Worm (Caenorhabditis elegans) whole organism, L1 larva: Measurements from ENCODE around the gene Y57E12AR.1.

Experiments used
- C04F5.9 ChIP-seq: sonication (generic microtip); optimal IDR thresholded peaks from 2 replicates; lab custom pipeline; 2016; ENCODE audit warnings: missing genetic modification characterization, missing compliant biosample characterization
- Y116A8C.19 ChIP-seq: sonication (generic microtip); optimal IDR thresholded peaks from 2 replicates; lab custom pipeline; 2016; ENCODE audit warnings: missing compliant biosample characterization, missing genetic modification characterization, borderline replicate concordance
- aha-1 ChIP-seq: fragments of 150-350 bp; optimal IDR thresholded peaks from 2 replicates; lab custom pipeline; 2014; ENCODE audit warnings: missing biosample characterization, missing genetic modification characterization
- blmp-1 ChIP-seq: fragments of 150-350 bp; optimal IDR thresholded peaks from 2 replicates; lab custom pipeline; 2014; ENCODE audit warnings: missing biosample characterization, missing genetic modification characterization
- ceh-8 ChIP-seq: fragments of 200-800 bp; sonication (Bioruptor generic); optimal IDR thresholded peaks from 2 replicates; lab custom pipeline; 2018; ENCODE audit warnings: mild to moderate bottlenecking, missing genetic modification characterization, moderate library complexity, missing compliant biosample characterization
- ceh-88 ChIP-seq: fragments of 200-800 bp; sonication (Bioruptor generic); IDR thresholded peaks from 2 replicates; pipeline ENCODE4 v1.3.6; 2022; ENCODE audit warnings: missing genetic modification characterization, missing compliant biosample characterization
- dpl-1 ChIP-seq, 3 experiments: fragments of 150-350 bp in 2 of 3; sonication (generic microtip) in 1 of 3; optimal IDR thresholded peaks; 2 replicates each; lab custom pipeline; 2014 to 2017; ENCODE audit warnings: missing biosample characterization in 3 of 3, missing genetic modification characterization in 3 of 3, missing genetic modification reagents in 3 of 3
- efl-1 ChIP-seq, 4 experiments: fragments of 150-350 bp; optimal IDR thresholded peaks in 3 of 4; peaks in 1 of 4; 1 replicate in 1 of 4; 2 replicates in 3 of 4; lab custom pipeline; 2014; ENCODE audit warnings: missing biosample characterization in 2 of 4, missing genetic modification characterization in 2 of 4, missing genetic modification reagents in 2 of 4
- efl-3 ChIP-seq: fragments of 200-800 bp; sonication (Bioruptor generic); optimal IDR thresholded peaks from 2 replicates; lab custom pipeline; 2018; ENCODE audit warnings: mild to moderate bottlenecking, missing genetic modification characterization, missing compliant biosample characterization
- egl-13 ChIP-seq: sonication (generic microtip); optimal IDR thresholded peaks from 2 replicates; lab custom pipeline; 2016; ENCODE audit warnings: missing genotype, missing genetic modification reagents, missing genetic modification characterization, missing compliant biosample characterization
- elt-2 ChIP-seq: sonication (generic microtip); optimal IDR thresholded peaks from 2 replicates; lab custom pipeline; 2016; ENCODE audit warnings: missing genetic modification characterization, mild to moderate bottlenecking, inconsistent platforms, missing compliant biosample characterization, missing genetic modification reagents
- fkh-4 ChIP-seq: sonication (generic microtip); optimal IDR thresholded peaks from 2 replicates; lab custom pipeline; 2016; ENCODE audit warnings: missing compliant biosample characterization, missing genetic modification characterization, borderline replicate concordance
- grh-1 ChIP-seq: fragments of 200-800 bp; sonication (Bioruptor generic); IDR thresholded peaks from 2 replicates; pipeline ENCODE4 v1.3.6; 2022; ENCODE audit warnings: missing genetic modification reagents, missing genetic modification characterization, missing compliant biosample characterization
- lin-14 ChIP-seq: fragments of 200-800 bp; sonication (Bioruptor generic); optimal IDR thresholded peaks from 2 replicates; lab custom pipeline; 2018; ENCODE audit warnings: mild to moderate bottlenecking, missing genetic modification characterization, moderate library complexity, missing compliant biosample characterization
- lir-3 ChIP-seq: sonication (generic microtip); optimal IDR thresholded peaks from 2 replicates; lab custom pipeline; 2016; ENCODE audit warnings: mild to moderate bottlenecking, missing genetic modification characterization, moderate library complexity, missing compliant biosample characterization; ENCODE audit not compliant: poor library complexity
- mdl-1 ChIP-seq, 2 experiments: fragments of 150-350 bp; optimal IDR thresholded peaks; 2 replicates each; lab custom pipeline; 2014 to 2017; ENCODE audit warnings: missing biosample characterization in 2 of 2, missing genetic modification characterization in 2 of 2, inconsistent platforms in 1 of 2
- mep-1 ChIP-seq: fragments of 150-350 bp; optimal IDR thresholded peaks from 2 replicates; lab custom pipeline; 2014; ENCODE audit warnings: missing biosample characterization, missing genetic modification characterization
- nhr-19 ChIP-seq: fragments of 200-800 bp; sonication (Bioruptor generic); conservative IDR thresholded peaks from 2 replicates; pipeline ENCODE4 v1.3.6; 2022; ENCODE audit warnings: missing genetic modification characterization, missing compliant biosample characterization
- nhr-28 ChIP-seq: fragments of 150-350 bp; optimal IDR thresholded peaks from 2 replicates; lab custom pipeline; 2014; ENCODE audit warnings: missing biosample characterization, missing genetic modification characterization
- nhr-47 ChIP-seq: sonication (generic microtip); optimal IDR thresholded peaks from 2 replicates; lab custom pipeline; 2016; ENCODE audit warnings: mild to moderate bottlenecking, missing genetic modification characterization, moderate library complexity, missing compliant biosample characterization
- nhr-76 ChIP-seq: sonication (generic microtip); optimal IDR thresholded peaks from 2 replicates; lab custom pipeline; 2017; ENCODE audit warnings: missing biosample characterization, missing genetic modification characterization
- nhr-77 ChIP-seq: fragments of 150-350 bp; optimal IDR thresholded peaks from 2 replicates; lab custom pipeline; 2014; ENCODE audit warnings: missing biosample characterization, missing genetic modification characterization
- nhr-84 ChIP-seq: sonication (generic microtip); optimal IDR thresholded peaks from 2 replicates; lab custom pipeline; 2017; ENCODE audit warnings: missing biosample characterization, missing genetic modification characterization
- nhr-85 ChIP-seq: sonication (generic microtip); peaks from one replicate; lab custom pipeline; 2016; ENCODE audit warnings: missing genetic modification characterization, inconsistent platforms, missing compliant biosample characterization
- nhr-90 ChIP-seq: sonication (generic microtip); optimal IDR thresholded peaks from 2 replicates; lab custom pipeline; 2016; ENCODE audit warnings: mild to moderate bottlenecking, missing genetic modification characterization, missing compliant biosample characterization; ENCODE audit not compliant: poor library complexity
- pag-3 ChIP-seq: sonication (generic microtip); optimal IDR thresholded peaks from 2 replicates; lab custom pipeline; 2017; ENCODE audit warnings: missing genetic modification characterization, mild to moderate bottlenecking, missing compliant biosample characterization, antibody characterized with exemption, borderline replicate concordance; ENCODE audit not compliant: insufficient read depth
- pqm-1 ChIP-seq: sonication (generic microtip); optimal IDR thresholded peaks from 3 replicates; lab custom pipeline; 2017; ENCODE audit warnings: missing biosample characterization, missing genetic modification characterization
- skn-1 ChIP-seq: fragments of 150-350 bp; optimal IDR thresholded peaks from 2 replicates; lab custom pipeline; 2014; ENCODE audit warnings: missing biosample characterization, missing genetic modification characterization
- snpc-4 ChIP-seq: fragments of 150-350 bp; optimal IDR thresholded peaks from 2 replicates; lab custom pipeline; 2014; ENCODE audit warnings: missing biosample characterization, missing genetic modification characterization
- sox-4 ChIP-seq: sonication (generic microtip); optimal IDR thresholded peaks from 2 replicates; lab custom pipeline; 2016; ENCODE audit warnings: missing genetic modification characterization, missing compliant biosample characterization
- sptf-1 ChIP-seq: fragments of 150-350 bp; optimal IDR thresholded peaks from 2 replicates; lab custom pipeline; 2014; ENCODE audit warnings: missing biosample characterization, missing genetic modification characterization
- swsn-7 ChIP-seq: sonication (generic microtip); optimal IDR thresholded peaks from 2 replicates; lab custom pipeline; 2016; ENCODE audit warnings: missing genetic modification characterization, missing compliant biosample characterization
- tbx-2 ChIP-seq: sonication (generic microtip); optimal IDR thresholded peaks from 2 replicates; lab custom pipeline; 2016; ENCODE audit warnings: missing genetic modification characterization, missing compliant biosample characterization
- unc-130 ChIP-seq: fragments of 150-350 bp; optimal IDR thresholded peaks from 2 replicates; lab custom pipeline; 2017; ENCODE audit warnings: missing biosample characterization, missing genetic modification characterization, inconsistent platforms
- unc-30 ChIP-seq: sonication (generic microtip); optimal IDR thresholded peaks from 2 replicates; lab custom pipeline; 2017; ENCODE audit warnings: missing biosample characterization, missing genetic modification characterization
- unc-62 ChIP-seq: fragments of 150-350 bp; optimal IDR thresholded peaks from 2 replicates; lab custom pipeline; 2014; ENCODE audit warnings: missing biosample characterization, missing genetic modification reagents, missing genetic modification characterization
- unc-86 ChIP-seq: sonication (generic microtip); optimal IDR thresholded peaks from 2 replicates; lab custom pipeline; 2016; ENCODE audit warnings: missing genetic modification characterization, missing compliant biosample characterization
- unc-98 ChIP-seq: fragments of 200-800 bp; sonication (Bioruptor generic); IDR thresholded peaks from 2 replicates; pipeline ENCODE4 v1.3.6; 2022; ENCODE audit warnings: missing genetic modification characterization, missing compliant biosample characterization
- ztf-11 ChIP-seq, 2 experiments: sonication (generic microtip); optimal IDR thresholded peaks; 2 replicates each; lab custom pipeline; 2016 to 2017; ENCODE audit warnings: missing genetic modification characterization in 2 of 2, missing biosample characterization in 1 of 2, missing compliant biosample characterization in 1 of 2

Y57E12AR.1 gene

DNA sequence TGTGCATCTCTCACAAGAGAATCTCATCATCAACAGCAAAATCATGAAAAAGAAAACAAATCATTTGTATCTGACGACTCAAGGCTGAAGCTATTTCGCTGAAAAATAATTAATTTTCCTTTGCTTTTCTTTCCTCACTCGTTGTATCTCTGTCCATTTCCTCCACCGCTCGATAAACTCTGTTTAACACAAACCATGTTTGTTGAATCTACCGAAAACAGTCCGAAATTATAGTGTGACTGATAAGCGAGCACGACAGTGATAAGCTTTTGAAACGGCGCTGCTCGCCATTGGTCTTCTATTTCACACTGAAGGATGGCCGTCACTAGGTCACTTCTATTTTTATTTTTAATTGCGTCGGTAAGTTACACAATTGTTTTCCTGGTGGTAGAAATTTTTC lies 10.5 kb upstream of the Y57E12AR.1 start, which contains the start of gene npa-1:
Gene npa-1 (plus strand): TSS at position 142 of the 400 bp plus-strand sequence.
- TF ChIP-seq skn-1 (tag; lab: Kevin White, UChicago) (no peak), pqm-1 (tag; lab: Kevin White, UChicago) (peak; percentile 48), elt-2 (tag; lab: Kevin White, UChicago) (peak; percentile 18), swsn-7 (tag; lab: Kevin White, UChicago) (no peak), efl-1 (optimal IDR thresholded peaks at IDR 0.05; lab: Kevin White, UChicago) (no peak), efl-1 (GFP tag; optimal IDR thresholded peaks at IDR 0.05 in 1 of 2; lab: Kevin White, UChicago) (peak in 1 of 2 experiments; percentile 75), sptf-1 (no peak)
- TF ChIP-seq, all 84 proteins: peak for 3

DNA sequence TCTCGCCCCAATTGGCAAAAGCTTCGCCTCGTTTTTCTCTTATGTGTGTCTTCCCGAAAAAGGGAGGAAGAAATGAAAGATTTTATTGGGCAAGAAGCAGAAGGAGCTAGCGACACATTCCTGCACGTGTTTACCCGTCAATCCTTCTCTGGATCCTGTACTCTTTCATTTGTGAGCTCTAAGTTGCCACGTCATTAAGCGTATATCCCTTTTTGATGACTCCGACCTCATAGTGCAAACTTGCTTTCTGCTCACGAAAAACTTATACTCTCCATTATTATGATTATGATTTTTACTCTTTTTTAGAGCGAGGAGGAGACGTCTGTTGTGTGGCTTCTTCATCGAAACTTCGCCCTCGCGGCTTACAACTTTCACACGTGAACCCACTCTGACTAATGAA lies 7.2 kb upstream of the Y57E12AR.1 start, which contains the start of gene F27B10.1:
Gene F27B10.1 (plus strand): TSS at position 301 of the 400 bp plus-strand sequence.
- TF ChIP-seq ztf-11 (tag; optimal IDR thresholded peaks at IDR 0.05; lab: Kevin White, UChicago) (no peak), grh-1 (GFP tag; lab: Robert Waterston, UW) (no peak), nhr-84 (tag; lab: Kevin White, UChicago) (no peak), unc-130 (no peak), lin-14 (GFP tag; lab: Kevin White, UChicago) (peak; percentile 4)
- TF ChIP-seq, all 84 proteins: peak for 1

DNA sequence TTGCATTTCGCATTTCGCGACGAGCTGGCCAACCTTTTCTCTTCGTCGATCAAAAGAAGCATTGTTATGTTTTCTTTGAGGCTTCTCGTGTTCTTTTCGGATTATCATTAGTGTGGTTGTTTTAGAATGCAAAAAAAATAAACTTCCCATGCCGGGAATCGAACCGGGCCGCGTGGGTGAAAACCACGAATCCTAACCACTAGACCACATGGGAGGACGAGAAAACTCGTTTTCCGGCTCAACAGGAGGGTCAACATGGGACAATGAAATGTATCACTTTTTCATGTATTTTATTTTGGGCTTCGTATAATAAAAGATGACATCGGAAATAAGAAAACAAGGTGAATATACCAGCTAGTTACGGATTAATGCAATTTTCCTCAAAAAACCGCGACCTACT lies 4.5 kb upstream of the Y57E12AR.1 start:
- no peak for TF ChIP-seq nhr-90 (tag; lab: Kevin White, UChicago)
- no peak for TF ChIP-seq nhr-19 (GFP tag; lab: Robert Waterston, UW)
- no peak for TF ChIP-seq efl-1 (optimal IDR thresholded peaks at IDR 0.05; lab: Kevin White, UChicago)
- TF ChIP-seq efl-1 (GFP tag; optimal IDR thresholded peaks at IDR 0.05 in 1 of 2; lab: Kevin White, UChicago), result peak in 1 of 2 experiments; percentile 85

ce11 chrV:7068861-7069260 lies 3.7 kb upstream of the Y57E12AR.1 start:
- TF ChIP-seq lir-3 (tag; lab: Kevin White, UChicago) (no peak), blmp-1 (tag; lab: Kevin White, UChicago) (peak; percentile 82)

- TF ChIP-seq snpc-4 (tag; lab: Kevin White, UChicago), result peak; percentile 42
- TF ChIP-seq, all 84 proteins: peak for 1; not testable (repeated sequence) for 83
Measured at ce11 chrV:7062790-7063189, 2.3 kb downstream of the Y57E12AR.1 start, which contains the start of gene tmem-258. Gene tmem-258, plus strand, starts transcription at chrV:7063174.

DNA sequence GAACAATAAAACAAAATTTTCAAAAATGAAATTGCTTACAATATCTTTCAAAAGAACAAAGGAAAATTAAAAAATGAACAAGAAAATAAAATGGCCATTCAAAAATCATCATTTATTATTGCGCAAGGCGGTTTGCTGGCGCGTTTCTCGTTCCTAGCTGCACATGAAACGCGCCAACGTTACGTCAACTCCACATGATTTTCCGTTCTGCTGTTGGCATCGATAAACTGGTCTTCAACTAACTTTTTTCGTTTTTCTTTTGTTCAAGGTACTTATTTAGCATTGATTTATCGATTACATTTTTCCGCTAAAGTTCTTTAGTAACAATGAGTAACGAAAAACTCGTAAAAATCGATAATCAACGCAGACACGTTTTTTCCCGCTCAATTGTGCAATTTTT lies 4.7 kb downstream of the Y57E12AR.1 start, which contains the start of the genes Y57E12AL.6 and Y57E12AL.1:
Gene Y57E12AL.6 (minus strand): TSS at position 75 of the 400 bp plus-strand sequence.
Gene Y57E12AL.1 (plus strand): TSS at position 135 of the 400 bp plus-strand sequence.
- peak; percentile 13 for TF ChIP-seq egl-13 (tag; lab: Kevin White, UChicago)
- no peak for TF ChIP-seq C04F5.9 (tag; lab: Kevin White, UChicago)
- peak; percentile 85 to 86 for TF ChIP-seq efl-1 (optimal IDR thresholded peaks at IDR 0.05; lab: Kevin White, UChicago)
- peak; percentile 81 to 98 for TF ChIP-seq efl-1 (GFP tag; optimal IDR thresholded peaks at IDR 0.05 in 1 of 2; lab: Kevin White, UChicago)
- TF ChIP-seq unc-30 (tag; lab: Kevin White, UChicago), result no peak
- TF ChIP-seq fkh-4, result peak; percentile 16
- no peak for TF ChIP-seq aha-1
- peak; percentile 13 for TF ChIP-seq ceh-8
- peak; percentile 89 for TF ChIP-seq unc-130
- peak; percentile 49 for TF ChIP-seq nhr-77 (tag; lab: Kevin White, UChicago)
- no peak for TF ChIP-seq nhr-76 (tag; lab: Kevin White, UChicago)
- peak; percentile 83 for TF ChIP-seq tbx-2 (tag; lab: Kevin White, UChicago)
- TF ChIP-seq nhr-84 (tag; lab: Kevin White, UChicago), result no peak
- no peak for TF ChIP-seq nhr-28 (tag; lab: Kevin White, UChicago)
- TF ChIP-seq mdl-1 (tag; optimal IDR thresholded peaks at IDR 0.05; lab: Kevin White, UChicago), result peak in 1 of 2 experiments; percentile 91
- TF ChIP-seq unc-98 (GFP tag; lab: Robert Waterston, UW), result no peak
- peak; percentile 95 for TF ChIP-seq nhr-85 (tag; lab: Kevin White, UChicago)
- TF ChIP-seq lir-3 (tag; lab: Kevin White, UChicago), result peak; percentile 41
- TF ChIP-seq dpl-1 (GFP tag; optimal IDR thresholded peaks at IDR 0.05; lab: Kevin White, UChicago), result peak; percentile 77 to 87 (median 84)
- no peak for TF ChIP-seq ztf-11 (tag; optimal IDR thresholded peaks at IDR 0.05; lab: Kevin White, UChicago)
- no peak for TF ChIP-seq pag-3 (tag; lab: Kevin White, UChicago)
- TF ChIP-seq efl-3 (GFP tag; lab: Kevin White, UChicago), result no peak
- no peak for TF ChIP-seq ceh-88
- TF ChIP-seq sox-4 (tag; lab: Kevin White, UChicago), result peak; percentile 61
- TF ChIP-seq nhr-47 (tag; lab: Kevin White, UChicago), result peak; percentile 87
- peak; percentile 92 for TF ChIP-seq mep-1 (tag; lab: Kevin White, UChicago)
- TF ChIP-seq nhr-19 (GFP tag; lab: Robert Waterston, UW), result peak; percentile 85
- TF ChIP-seq elt-2 (tag; lab: Kevin White, UChicago), result peak; percentile 2
- no peak for TF ChIP-seq Y116A8C.19 (tag; lab: Kevin White, UChicago)
- no peak for TF ChIP-seq unc-62
- TF ChIP-seq unc-86 (tag; lab: Kevin White, UChicago), result peak; percentile 47
